Fruit fly (Drosophila melanogaster) whole organism, embryonic: ENCODE data around the gene Fmr1.

Experiments used
- Bgb ChIP-seq: fragments of 200-800 bp; sonication (Bioruptor generic); IDR thresholded peaks from 2 replicates; pipeline ENCODE4 v1.3.6; 2022; ENCODE audit warnings: missing biosample characterization, missing genetic modification characterization; ENCODE audit not compliant: partially characterized antibody
- CG14014 ChIP-seq: fragments of 200-800 bp; sonication (Bioruptor generic); IDR thresholded peaks from 2 replicates; pipeline ENCODE4 v1.3.6; 2022; ENCODE audit warnings: missing biosample characterization, missing genetic modification characterization
- CG15011 ChIP-seq: fragments of 200-800 bp; sonication (Bioruptor generic); optimal IDR thresholded peaks from 3 replicates; lab custom pipeline; 2018; ENCODE audit warnings: missing biosample characterization, mild to moderate bottlenecking, missing genetic modification characterization
- CG1603 ChIP-seq: fragments of 200-800 bp; sonication (Bioruptor generic); optimal IDR thresholded peaks from 2 replicates; lab custom pipeline; 2019; ENCODE audit warnings: missing biosample characterization, mild to moderate bottlenecking, missing genetic modification characterization, moderate library complexity
- CG16863 ChIP-seq: fragments of 200-800 bp; sonication (Bioruptor generic); optimal IDR thresholded peaks from 3 replicates; lab custom pipeline; 2016; ENCODE audit warnings: missing biosample characterization, missing genetic modification characterization
- CG17568 ChIP-seq: fragments of 200-800 bp; sonication (Bioruptor generic); optimal IDR thresholded peaks from 2 replicates; lab custom pipeline; 2018; ENCODE audit warnings: missing biosample characterization, mild to moderate bottlenecking, missing genetic modification characterization, moderate library complexity
- CG32767 ChIP-seq: fragments of 200-800 bp; sonication (Bioruptor generic); IDR thresholded peaks from 2 replicates; pipeline ENCODE4 v1.3.6; 2022; ENCODE audit warnings: missing biosample characterization, missing genetic modification characterization
- CG34422 ChIP-seq: fragments of 200-800 bp; sonication (Bioruptor generic); IDR thresholded peaks from 3 replicates; pipeline ENCODE4 v1.3.6; 2022; ENCODE audit warnings: missing biosample characterization, missing genetic modification characterization
- CG3995 ChIP-seq: fragments of 200-800 bp; sonication (Bioruptor generic); optimal IDR thresholded peaks from 3 replicates; lab custom pipeline; 2016; ENCODE audit warnings: missing biosample characterization, missing genetic modification characterization
- CG6765 ChIP-seq: fragments of 200-800 bp; sonication (Bioruptor generic); optimal IDR thresholded peaks from 3 replicates; lab custom pipeline; 2017; ENCODE audit warnings: missing biosample characterization, mild to moderate bottlenecking, missing genetic modification characterization
- CG7963 ChIP-seq: fragments of 200-800 bp; sonication (Bioruptor generic); IDR thresholded peaks from 3 replicates; pipeline ENCODE4 v1.3.6; 2022; ENCODE audit warnings: missing biosample characterization, missing genetic modification characterization; ENCODE audit not compliant: partially characterized antibody
- CG8281 ChIP-seq: fragments of 200-800 bp; sonication (Bioruptor generic); optimal IDR thresholded peaks from 2 replicates; lab custom pipeline; 2018; ENCODE audit warnings: missing biosample characterization, mild to moderate bottlenecking, missing genetic modification characterization, moderate library complexity
- CG8388 ChIP-seq: fragments of 200-800 bp; sonication (Bioruptor generic); optimal IDR thresholded peaks from 2 replicates; lab custom pipeline; 2019; ENCODE audit warnings: missing biosample characterization, mild to moderate bottlenecking, missing genetic modification characterization, moderate library complexity
- CG9437 ChIP-seq: fragments of 200-800 bp; sonication (Bioruptor generic); optimal IDR thresholded peaks from 2 replicates; lab custom pipeline; 2018; ENCODE audit warnings: missing biosample characterization, mild to moderate bottlenecking, missing genetic modification characterization
- CoRest ChIP-seq: fragments of 200-800 bp; sonication (Bioruptor generic); optimal IDR thresholded peaks from 3 replicates; lab custom pipeline; 2018; ENCODE audit warnings: missing biosample characterization, mild to moderate bottlenecking, missing genetic modification characterization, moderate library complexity
- Deaf1 ChIP-seq: fragments of 200-800 bp; optimal IDR thresholded peaks from 3 replicates; lab custom pipeline; 2019; ENCODE audit warnings: missing biosample characterization, mild to moderate bottlenecking, missing genetic modification characterization, moderate library complexity
- Dp ChIP-seq: fragments of 200-800 bp; sonication (Bioruptor generic); optimal IDR thresholded peaks from 2 replicates; lab custom pipeline; 2018; ENCODE audit warnings: missing biosample characterization, mild to moderate bottlenecking, missing genetic modification characterization, moderate library complexity
- Eip74EF ChIP-seq, 2 experiments: fragments of 200-800 bp in 1 of 2; fragments of >200 bp in 1 of 2; sonication (Bioruptor generic) in 1 of 2; optimal IDR thresholded peaks; 2 replicates each; lab custom pipeline; 2017 to 2019; ENCODE audit warnings: missing biosample characterization in 2 of 2, missing genetic modification characterization in 2 of 2, mild to moderate bottlenecking in 1 of 2, moderate library complexity in 1 of 2
- Ets65A ChIP-seq: fragments of 200-800 bp; sonication (Bioruptor generic); peaks from one replicate; lab custom pipeline; 2016; ENCODE audit warnings: missing biosample characterization, missing genetic modification characterization
- H15 ChIP-seq: fragments of 200-800 bp; sonication (Bioruptor generic); IDR thresholded peaks from 3 replicates; pipeline ENCODE4 v1.3.6; 2022; ENCODE audit warnings: missing biosample characterization, missing genetic modification characterization
- HHEX ChIP-seq: fragments of 200-800 bp; sonication (Bioruptor generic); optimal IDR thresholded peaks from 3 replicates; lab custom pipeline; 2017; ENCODE audit warnings: missing biosample characterization, mild to moderate bottlenecking, missing genetic modification characterization, missing genetic modification reagents
- HLH3B ChIP-seq: fragments of 200-800 bp; sonication (Bioruptor generic); IDR thresholded peaks from 2 replicates; pipeline ENCODE4 v1.3.6; 2022; ENCODE audit warnings: missing biosample characterization, missing genetic modification characterization
- Jarid2 ChIP-seq: fragments of 200-800 bp; sonication (Bioruptor generic); optimal IDR thresholded peaks from 3 replicates; lab custom pipeline; 2017; ENCODE audit warnings: mild to moderate bottlenecking, missing biosample characterization, missing genetic modification reagents, missing genetic modification characterization
- Med ChIP-seq: fragments of 200-800 bp; sonication (Bioruptor generic); peaks from one replicate; lab custom pipeline; 2016; ENCODE audit warnings: missing biosample characterization, missing genetic modification characterization, mild to moderate bottlenecking, inconsistent platforms, moderate library complexity
- NFAT ChIP-seq: fragments of 200-800 bp; sonication (Bioruptor generic); IDR thresholded peaks from 2 replicates; pipeline ENCODE4 v1.3.6; 2022; ENCODE audit warnings: missing biosample characterization, missing genetic modification characterization
- Nf-YA ChIP-seq: fragments of 200-800 bp; sonication (Bioruptor generic); IDR thresholded peaks from 2 replicates; pipeline ENCODE4 v1.3.6; 2022; ENCODE audit warnings: missing biosample characterization, missing genetic modification characterization
- Oli ChIP-seq: fragments of 200-800 bp; sonication (Bioruptor generic); optimal IDR thresholded peaks from 2 replicates; lab custom pipeline; 2018; ENCODE audit warnings: missing biosample characterization, mild to moderate bottlenecking, missing genetic modification characterization, moderate library complexity
- YL-1 ChIP-seq: fragments of 200-800 bp; sonication (Bioruptor generic); optimal IDR thresholded peaks from 3 replicates; lab custom pipeline; 2017; ENCODE audit warnings: missing biosample characterization, mild to moderate bottlenecking, missing genetic modification characterization
- ab ChIP-seq: fragments of 200-800 bp; sonication (Bioruptor generic); optimal IDR thresholded peaks from 2 replicates; lab custom pipeline; 2016; ENCODE audit warnings: missing biosample characterization, missing genetic modification characterization
- bsh ChIP-seq, 2 experiments: fragments of 200-800 bp; sonication (Bioruptor generic); optimal IDR thresholded peaks; 2 replicates each; lab custom pipeline; 2017 to 2018; ENCODE audit warnings: mild to moderate bottlenecking in 2 of 2, missing biosample characterization in 2 of 2, missing genetic modification characterization in 2 of 2, moderate library complexity in 1 of 2
- cg ChIP-seq: fragments of 200-800 bp; sonication (Bioruptor generic); optimal IDR thresholded peaks from 3 replicates; lab custom pipeline; 2019; ENCODE audit warnings: missing biosample characterization, mild to moderate bottlenecking, missing genetic modification characterization, moderate library complexity
- ci ChIP-seq: fragments of 200-800 bp; sonication (Bioruptor generic); IDR thresholded peaks from 3 replicates; pipeline ENCODE4 v1.3.6; 2022; ENCODE audit warnings: missing biosample characterization, missing genetic modification characterization
- cwo ChIP-seq: fragments of 200-800 bp; sonication (Bioruptor generic); optimal IDR thresholded peaks from 3 replicates; lab custom pipeline; 2017; ENCODE audit warnings: missing biosample characterization, missing genetic modification characterization, mild to moderate bottlenecking, moderate library complexity, missing genetic modification reagents
- dpn ChIP-seq, 2 experiments: fragments of 200-800 bp; sonication (Bioruptor generic); optimal IDR thresholded peaks; 3 replicates each; lab custom pipeline; 2016; ENCODE audit warnings: missing biosample characterization in 2 of 2, missing genetic modification characterization in 2 of 2
- gsb ChIP-seq: fragments of 200-800 bp; sonication (Bioruptor generic); IDR thresholded peaks from 2 replicates; pipeline ENCODE4 v1.3.6; 2022; ENCODE audit warnings: missing biosample characterization, missing genetic modification characterization
- inv ChIP-seq: fragments of 200-800 bp; sonication (Bioruptor generic); IDR thresholded peaks from 2 replicates; pipeline ENCODE4 v1.3.6; 2022; ENCODE audit warnings: missing biosample characterization, missing genetic modification characterization; ENCODE audit not compliant: partially characterized antibody
- lab ChIP-seq: fragments of 200-800 bp; sonication (Bioruptor generic); optimal IDR thresholded peaks from 3 replicates; lab custom pipeline; 2017; ENCODE audit warnings: missing biosample characterization, missing genetic modification characterization, mild to moderate bottlenecking, moderate library complexity, missing genetic modification reagents
- maf-S ChIP-seq: fragments of 200-800 bp; sonication (Bioruptor generic); optimal IDR thresholded peaks from 2 replicates; lab custom pipeline; 2016; ENCODE audit warnings: missing biosample characterization, missing genetic modification characterization
- nau ChIP-seq: fragments of 200-800 bp; sonication (Bioruptor generic); optimal IDR thresholded peaks from 3 replicates; lab custom pipeline; 2017; ENCODE audit warnings: missing biosample characterization, mild to moderate bottlenecking, missing genetic modification characterization, missing genetic modification reagents
- pfk ChIP-seq: fragments of 200-800 bp; sonication (Bioruptor generic); optimal IDR thresholded peaks from 2 replicates; lab custom pipeline; 2018; ENCODE audit warnings: missing biosample characterization, mild to moderate bottlenecking, missing genetic modification characterization, moderate library complexity
- pzg ChIP-seq: fragments of 200-800 bp; sonication (Bioruptor generic); optimal IDR thresholded peaks from 3 replicates; lab custom pipeline; 2018; ENCODE audit warnings: missing biosample characterization, mild to moderate bottlenecking, missing genetic modification characterization, moderate library complexity
- row ChIP-seq: fragments of 200-800 bp; sonication (Bioruptor generic); IDR thresholded peaks from 3 replicates; pipeline ENCODE4 v1.3.6; 2022; ENCODE audit warnings: missing biosample characterization, missing genetic modification characterization
- sens ChIP-seq: fragments of 200-800 bp; sonication (Bioruptor generic); peaks from one replicate; lab custom pipeline; 2016; ENCODE audit warnings: missing biosample characterization, missing genetic modification characterization
- sima ChIP-seq: fragments of 200-800 bp; sonication (Bioruptor generic); optimal IDR thresholded peaks from 2 replicates; lab custom pipeline; 2016; ENCODE audit warnings: missing biosample characterization, missing genetic modification characterization
- sisA ChIP-seq: fragments of 200-800 bp; sonication (Bioruptor generic); IDR thresholded peaks from 2 replicates; pipeline ENCODE4 v1.3.6; 2022; ENCODE audit warnings: missing biosample characterization, missing genetic modification characterization
- slou ChIP-seq: fragments of 200-800 bp; sonication (Bioruptor generic); optimal IDR thresholded peaks from 3 replicates; lab custom pipeline; 2016; ENCODE audit warnings: missing biosample characterization, missing genetic modification characterization
- usp ChIP-seq: fragments of >200 bp; optimal IDR thresholded peaks from 2 replicates; lab custom pipeline; 2017; ENCODE audit warnings: missing biosample characterization, missing genetic modification characterization

Fmr1 gene

dm6 chr3R:10081469-10082111 lies 28.3 kb downstream of the Fmr1 start:
- TF ChIP-seq ci (GFP tag; lab: Robert Waterston, UW): no peak
- no peak for TF ChIP-seq CG32767 (GFP tag; lab: Robert Waterston, UW)
- TF ChIP-seq CG9437 (GFP tag; lab: Kevin White, UChicago): no peak
- TF ChIP-seq sisA: peak; percentile 42; the same call in 1 of the 2 replicates
- no peak for TF ChIP-seq Nf-YA
- TF ChIP-seq row: peak; percentile 39; the same call in 1 of the 3 replicates
- TF ChIP-seq maf-S (GFP tag; lab: Kevin White, UChicago): no peak
- TF ChIP-seq CG6765: no peak
- TF ChIP-seq dpn (GFP tag; optimal IDR thresholded peaks at IDR 0.05; lab: Kevin White, UChicago): no peak
- TF ChIP-seq inv: no peak
- no peak for TF ChIP-seq Eip74EF (GFP tag; optimal IDR thresholded peaks at IDR 0.05; lab: Kevin White, UChicago)
- no peak for TF ChIP-seq NFAT (GFP tag; lab: Robert Waterston, UW)
- TF ChIP-seq usp: no peak
- no peak for TF ChIP-seq cwo (GFP tag; lab: Kevin White, UChicago)
- TF ChIP-seq sens (GFP tag; lab: Kevin White, UChicago): peak; percentile 75
- no peak for TF ChIP-seq YL-1 (GFP tag; lab: Kevin White, UChicago)
- TF ChIP-seq HHEX (GFP tag; lab: Kevin White, UChicago): no peak
- no peak for TF ChIP-seq CG8281
- TF ChIP-seq CG1603: peak; percentile 4
- TF ChIP-seq pfk (GFP tag; lab: Kevin White, UChicago): no peak
- TF ChIP-seq Med (GFP tag; lab: Kevin White, UChicago): peak; percentile 67
- TF ChIP-seq CG3995 (GFP tag; lab: Kevin White, UChicago): no peak
- no peak for TF ChIP-seq CoRest (tag; lab: Kevin White, UChicago)
- TF ChIP-seq Ets65A (GFP tag; lab: Kevin White, UChicago): peak; percentile 75
- TF ChIP-seq Dp (GFP tag; lab: Kevin White, UChicago): no peak
- no peak for TF ChIP-seq bsh (GFP tag; optimal IDR thresholded peaks at IDR 0.05; lab: Kevin White, UChicago)
- no peak for TF ChIP-seq Oli
- TF ChIP-seq cg (GFP tag; lab: Kevin White, UChicago): peak; percentile 36
- no peak for TF ChIP-seq CG15011
- no peak for TF ChIP-seq sima
- no peak for TF ChIP-seq H15 (GFP tag; lab: Robert Waterston, UW)
- TF ChIP-seq CG14014 (GFP tag; lab: Robert Waterston, UW): no peak
- no peak for TF ChIP-seq nau (GFP tag; lab: Kevin White, UChicago)
- TF ChIP-seq HLH3B (GFP tag; lab: Robert Waterston, UW): 0 out of 2 replicates have a peak, but pooled peaks have one; percentile 16
- no peak for TF ChIP-seq ab (GFP tag; lab: Kevin White, UChicago)
- TF ChIP-seq CG34422 (GFP tag; lab: Robert Waterston, UW): no peak
- TF ChIP-seq pzg (GFP tag; lab: Kevin White, UChicago): no peak
- no peak for TF ChIP-seq CG16863 (GFP tag; lab: Kevin White, UChicago)
- no peak for TF ChIP-seq Jarid2 (GFP tag; lab: Kevin White, UChicago)
- TF ChIP-seq CG8388 (GFP tag; lab: Kevin White, UChicago): peak; percentile 90
- TF ChIP-seq CG17568 (GFP tag; lab: Kevin White, UChicago): no peak
- no peak for TF ChIP-seq Deaf1 (tag; lab: Kevin White, UChicago)
- TF ChIP-seq slou: no peak
- no peak for TF ChIP-seq lab (GFP tag; lab: Kevin White, UChicago)
- no peak for TF ChIP-seq CG7963 (GFP tag; lab: Robert Waterston, UW)
- TF ChIP-seq Bgb (GFP tag; lab: Robert Waterston, UW): no peak
- no peak for TF ChIP-seq gsb (GFP tag; lab: Robert Waterston, UW)
